Worm (Caenorhabditis elegans): ENCODE measurements around the gene C09H10.9.
"Not testable (repeated sequence)": the region's sequence is repeated elsewhere in the genome, so short reads cannot be mapped to it uniquely, and the experiment has no call there.

Gene C09H10.9

ce11 chrII:11112419-11112818 lies 8.2 kb downstream of the C09H10.9 start, which contains the start of gene mat-2:
TSS of gene mat-2 (plus strand) at chrII:11112719.
- no peak for TF ChIP-seq akir-1 (GFP tag; optimal IDR thresholded peaks at IDR 0.05)
- TF ChIP-seq Y53G8AR.9 (GFP tag; conservative IDR thresholded peaks at IDR 0.05): no peak
- no peak for TF ChIP-seq Y53F4B.3 (GFP tag; IDR thresholded peaks at IDR 0.05)
- no peak for TF ChIP-seq Y56A3A.18 (GFP tag; IDR thresholded peaks at IDR 0.05)
- TF ChIP-seq F55B11.4 (tag; optimal IDR thresholded peaks at IDR 0.05; ENCODE audit: borderline replicate concordance, insufficient read depth): no peak
- TF ChIP-seq D2030.7 (GFP tag; IDR thresholded peaks at IDR 0.05): no peak
- TF ChIP-seq nhr-179 (tag; optimal IDR thresholded peaks at IDR 0.05): no peak
- no peak for TF ChIP-seq ceh-91 (GFP tag; IDR thresholded peaks at IDR 0.05)
- no peak for TF ChIP-seq F49E8.2 (tag; optimal IDR thresholded peaks at IDR 0.05; ENCODE audit: insufficient read depth)
- TF ChIP-seq mel-28 (tag; optimal IDR thresholded peaks at IDR 0.05; ENCODE audit: borderline replicate concordance): no peak
- no peak for TF ChIP-seq ztf-6 (GFP tag; IDR thresholded peaks at IDR 0.05)
- TF ChIP-seq ztf-3 (GFP tag; optimal IDR thresholded peaks at IDR 0.05): no peak
- TF ChIP-seq F52B5.7 (tag; optimal IDR thresholded peaks at IDR 0.05): no peak
- no peak for TF ChIP-seq dpl-1 (GFP tag; optimal IDR thresholded peaks at IDR 0.05)
- no peak for TF ChIP-seq hmg-20 (GFP tag; IDR thresholded peaks at IDR 0.05)
- TF ChIP-seq T07F8.4 (tag; optimal IDR thresholded peaks at IDR 0.05): no peak
- TF ChIP-seq ceh-100 (GFP tag; IDR thresholded peaks at IDR 0.05): no peak
- no peak for TF ChIP-seq aptf-2 (GFP tag; conservative IDR thresholded peaks at IDR 0.05)
- TF ChIP-seq madf-10 (tag; optimal IDR thresholded peaks at IDR 0.05): no peak
- TF ChIP-seq egrh-3 (GFP tag; IDR thresholded peaks at IDR 0.05): no peak

- TF ChIP-seq B0019.2 (GFP tag; conservative IDR thresholded peaks at IDR 0.05); lin-26 (GFP tag; IDR thresholded peaks at IDR 0.05); repo-1 (tag; optimal IDR thresholded peaks at IDR 0.05): not testable (repeated sequence)
These were observed 17.5 kb downstream of the C09H10.9 start, which contains the start of gene W10C6.2 for ce11 chrII:11121800-11122199. TSS of gene W10C6.2 (minus strand) at chrII:11121900.

ce11 chrII:11125059-11125594 lies 20.9 kb downstream of the C09H10.9 start:
- TF ChIP-seq mes-4 (tag; optimal IDR thresholded peaks at IDR 0.05): no peak
- peak; percentile 50 for TF ChIP-seq die-1 (tag; optimal IDR thresholded peaks at IDR 0.05)
- TF ChIP-seq egl-18 (GFP tag; IDR thresholded peaks at IDR 0.05): no peak
- TF ChIP-seq athp-1 (tag; optimal IDR thresholded peaks at IDR 0.05): peak; percentile 25
- peak; percentile 36; the same call in 1 of the 2 replicates for TF ChIP-seq F33H1.4 (GFP tag; IDR thresholded peaks at IDR 0.05)
- no peak for TF ChIP-seq F22D6.2 (tag; optimal IDR thresholded peaks at IDR 0.05)
- TF ChIP-seq madf-3 (GFP tag; IDR thresholded peaks at IDR 0.05): 0 out of 2 replicates have a peak, but pooled peaks have one; percentile 73
- TF ChIP-seq lin-26 (GFP tag; IDR thresholded peaks at IDR 0.05): peak; percentile 72; the same call in 1 of the 2 replicates
- TF ChIP-seq mcd-1 (GFP tag; IDR thresholded peaks at IDR 0.05): peak; percentile 32; the same call in 1 of the 2 replicates
- no peak for TF ChIP-seq sptf-2 (GFP tag; optimal IDR thresholded peaks at IDR 0.05)
- TF ChIP-seq C17E4.6 (GFP tag; IDR thresholded peaks at IDR 0.05): no peak
- TF ChIP-seq ceh-79 (tag; optimal IDR thresholded peaks at IDR 0.05): no peak
- TF ChIP-seq F37B4.10 (GFP tag; IDR thresholded peaks at IDR 0.05): no peak
- TF ChIP-seq lin-54 (GFP tag; optimal IDR thresholded peaks at IDR 0.05): peak; percentile 64
- no peak for TF ChIP-seq ztf-28 (GFP tag; IDR thresholded peaks at IDR 0.05)
- TF ChIP-seq rpc-1 (optimal IDR thresholded peaks at IDR 0.05): no peak
- no peak for TF ChIP-seq rpc-1 (tag; optimal IDR thresholded peaks at IDR 0.05)
- TF ChIP-seq unc-130 (GFP tag; optimal IDR thresholded peaks at IDR 0.05): no peak
- peak; percentile 32 for TF ChIP-seq lsl-1 (GFP tag; optimal IDR thresholded peaks at IDR 0.05)
- TF ChIP-seq unc-62 (GFP tag; optimal IDR thresholded peaks at IDR 0.05): no peak
- no peak for TF ChIP-seq ztf-6 (GFP tag; IDR thresholded peaks at IDR 0.05)
- TF ChIP-seq F10E7.11 (tag; optimal IDR thresholded peaks at IDR 0.05): no peak
- TF ChIP-seq hrde-1 (tag; optimal IDR thresholded peaks at IDR 0.05; ENCODE audit: borderline replicate concordance): peak; percentile 70
- TF ChIP-seq chd-7 (tag; optimal IDR thresholded peaks at IDR 0.05): no peak
- peak; percentile 16 for TF ChIP-seq him-1 (tag; optimal IDR thresholded peaks at IDR 0.05)
- TF ChIP-seq snpc-1.3 (tag; optimal IDR thresholded peaks at IDR 0.05; ENCODE audit: insufficient read depth): peak; percentile 46
